Worm (Caenorhabditis elegans): ENCODE data around the gene F53B1.8.

The F53B1.8 gene

DNA sequence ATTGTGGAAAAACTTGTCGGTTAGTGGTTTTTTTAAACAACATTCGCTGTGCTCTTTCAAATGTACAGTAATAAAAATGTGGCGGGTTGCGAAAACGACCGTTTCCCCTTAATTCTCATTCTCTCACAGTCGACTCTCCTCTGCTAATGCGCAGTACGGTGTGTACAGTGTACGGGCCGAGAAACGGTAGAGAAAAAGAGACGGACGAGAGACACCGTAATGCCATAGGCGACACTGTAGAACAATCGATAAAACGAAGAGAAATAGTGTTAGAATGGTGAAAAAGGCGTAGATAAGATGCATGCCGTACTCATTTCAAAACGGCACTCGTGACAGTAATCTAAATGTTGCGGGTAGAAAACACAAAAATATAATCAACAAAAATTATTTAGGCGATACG lies 39.5 kb downstream of the F53B1.8 start (continued):
- TF ChIP-seq unc-39 (tag; optimal IDR thresholded peaks at IDR 0.05) (no peak), nhr-25 (tag; optimal IDR thresholded peaks at IDR 0.05) (peak; percentile 51), daf-12 (tag; optimal IDR thresholded peaks at IDR 0.05) (no peak), pqm-1 (tag; optimal IDR thresholded peaks at IDR 0.05) (peak; percentile 73), ceh-82 (tag; optimal IDR thresholded peaks at IDR 0.05) (no peak), fos-1 (tag; optimal IDR thresholded peaks at IDR 0.05) (no peak), nhr-43 (tag; optimal IDR thresholded peaks at IDR 0.05; ENCODE audit: poor library complexity, severe bottlenecking) (no peak), elt-2 (tag; optimal IDR thresholded peaks at IDR 0.05) (peak; percentile 75), sea-2 (GFP tag; optimal IDR thresholded peaks at IDR 0.05) (no peak), ceh-16 (tag; optimal IDR thresholded peaks at IDR 0.05) (no peak)

DNA sequence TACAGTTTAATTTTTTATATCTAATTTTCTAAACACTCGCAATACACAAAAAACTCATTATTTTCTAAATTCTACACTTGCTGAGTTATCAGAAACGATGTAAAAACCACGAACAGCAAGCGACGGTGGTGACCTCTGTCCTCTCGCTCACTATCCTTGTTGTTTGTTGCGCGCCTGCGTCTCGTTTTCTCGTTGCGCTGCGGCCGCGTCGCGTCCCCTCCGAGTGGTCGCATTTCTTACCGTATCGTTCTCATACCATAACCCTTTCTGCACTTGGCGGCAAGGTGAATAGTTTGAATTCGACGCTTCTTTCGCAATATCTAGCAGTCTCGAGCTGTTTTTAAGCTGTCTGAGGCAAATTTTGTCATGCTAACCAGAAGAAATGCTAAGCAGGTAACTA lies 40.6 kb downstream of the F53B1.8 start, which contains the start of gene lsy-2:
Gene lsy-2 (plus strand): TSS at position 271 of the 400 bp plus-strand sequence.
- no peak for TF ChIP-seq nhr-67 (tag; optimal IDR thresholded peaks at IDR 0.05)
- TF ChIP-seq ceh-82 (tag; optimal IDR thresholded peaks at IDR 0.05): no peak
- no peak for TF ChIP-seq daf-12 (tag; optimal IDR thresholded peaks at IDR 0.05)
- TF ChIP-seq ceh-16 (tag; optimal IDR thresholded peaks at IDR 0.05): no peak
- no peak for TF ChIP-seq elt-1 (tag; optimal IDR thresholded peaks at IDR 0.05)
- peak; percentile 62 for TF ChIP-seq elt-2 (tag; optimal IDR thresholded peaks at IDR 0.05)
- no peak for TF ChIP-seq skn-1 (tag; optimal IDR thresholded peaks at IDR 0.05)
- TF ChIP-seq jun-1 (tag; optimal IDR thresholded peaks at IDR 0.05): peak; percentile 10
- no peak for TF ChIP-seq fkh-2 (tag; optimal IDR thresholded peaks at IDR 0.05)
- TF ChIP-seq nhr-23 (tag; optimal IDR thresholded peaks at IDR 0.05): peak; percentile 44
- peak; percentile 25 for TF ChIP-seq ceh-28 (tag; optimal IDR thresholded peaks at IDR 0.05)
- peak; percentile 64 for TF ChIP-seq egl-5 (tag; optimal IDR thresholded peaks at IDR 0.05)
- TF ChIP-seq unc-62 (GFP tag; optimal IDR thresholded peaks at IDR 0.05): no peak
- TF ChIP-seq pha-4 (tag; optimal IDR thresholded peaks at IDR 0.05): peak; percentile 72
- TF ChIP-seq nhr-77 (tag; optimal IDR thresholded peaks at IDR 0.05): no peak
- no peak for TF ChIP-seq mdl-1 (tag; optimal IDR thresholded peaks at IDR 0.05)
- TF ChIP-seq nhr-11 (tag; optimal IDR thresholded peaks at IDR 0.05): no peak
- no peak for TF ChIP-seq elt-3 (tag; optimal IDR thresholded peaks at IDR 0.05)
- peak; percentile 5 for TF ChIP-seq lsy-12 (tag; optimal IDR thresholded peaks at IDR 0.05)
- no peak for TF ChIP-seq nhr-43 (tag; optimal IDR thresholded peaks at IDR 0.05; ENCODE audit: poor library complexity, severe bottlenecking)
- peak; percentile 46 for TF ChIP-seq lin-15B (tag; optimal IDR thresholded peaks at IDR 0.05)
- no peak for TF ChIP-seq R02D3.7 (tag; optimal IDR thresholded peaks at IDR 0.05)
- TF ChIP-seq tbx-2 (tag; optimal IDR thresholded peaks at IDR 0.05): no peak
- no peak for TF ChIP-seq mml-1 (tag; optimal IDR thresholded peaks at IDR 0.05)
- TF ChIP-seq egl-27 (tag; optimal IDR thresholded peaks at IDR 0.05): no peak
- no peak for TF ChIP-seq pqm-1 (tag; optimal IDR thresholded peaks at IDR 0.05)
- no peak for TF ChIP-seq zag-1 (tag; optimal IDR thresholded peaks at IDR 0.05)
- no peak for TF ChIP-seq nhr-237 (tag; optimal IDR thresholded peaks at IDR 0.05)
- TF ChIP-seq unc-39 (tag; optimal IDR thresholded peaks at IDR 0.05): no peak
- TF ChIP-seq ama-1 (optimal IDR thresholded peaks at IDR 0.05): peak; percentile 51
- no peak for TF ChIP-seq eor-1 (tag; optimal IDR thresholded peaks at IDR 0.05)
- no peak for TF ChIP-seq fos-1 (tag; optimal IDR thresholded peaks at IDR 0.05)
- peak; percentile 84 for TF ChIP-seq hmg-11 (tag; optimal IDR thresholded peaks at IDR 0.05)
- no peak for TF ChIP-seq nhr-76 (tag; optimal IDR thresholded peaks at IDR 0.05)
- TF ChIP-seq sea-2 (GFP tag; optimal IDR thresholded peaks at IDR 0.05): no peak
- TF ChIP-seq snpc-4 (tag; optimal IDR thresholded peaks at IDR 0.05): no peak
- peak; percentile 98 for TF ChIP-seq nfya-1 (tag; optimal IDR thresholded peaks at IDR 0.05; ENCODE audit: insufficient read depth)
- no peak for TF ChIP-seq ceh-9 (tag; optimal IDR thresholded peaks at IDR 0.05)
- TF ChIP-seq fkh-10 (GFP tag; optimal IDR thresholded peaks at IDR 0.05): no peak
- no peak for TF ChIP-seq ztf-4 (tag; optimal IDR thresholded peaks at IDR 0.05)
- TF ChIP-seq nhr-28 (tag; optimal IDR thresholded peaks at IDR 0.05): no peak
- TF ChIP-seq nhr-12 (tag; optimal IDR thresholded peaks at IDR 0.05): no peak
- peak; percentile 88 for TF ChIP-seq nhr-25 (tag; optimal IDR thresholded peaks at IDR 0.05)
- TF ChIP-seq ZK546.5 (tag; optimal IDR thresholded peaks at IDR 0.05): no peak
- TF ChIP-seq ztf-11 (tag; optimal IDR thresholded peaks at IDR 0.05): no peak
- peak; percentile 83 for TF ChIP-seq lin-39 (tag; optimal IDR thresholded peaks at IDR 0.05)
- no peak for TF ChIP-seq aly-2 (tag; optimal IDR thresholded peaks at IDR 0.05)

All from whole organism, L3 larva.